Worm (Caenorhabditis elegans) whole organism, late embryonic: ENCODE measurements around the gene acs-6.

Experiments
- C08G9.2 ChIP-seq: sonication (generic microtip); optimal IDR thresholded peaks from 2 replicates; lab custom pipeline; 2016; ENCODE audit warnings: mild to moderate bottlenecking, missing genetic modification characterization, moderate library complexity, missing compliant biosample characterization
- C38D4.7 ChIP-seq: fragments of 200-800 bp; sonication (Bioruptor generic); optimal IDR thresholded peaks from 2 replicates; lab custom pipeline; 2018; ENCODE audit warnings: mild to moderate bottlenecking, missing genetic modification characterization, moderate library complexity, missing compliant biosample characterization
- K09A11.1 ChIP-seq: sonication (generic microtip); optimal IDR thresholded peaks from 2 replicates; lab custom pipeline; 2017; ENCODE audit warnings: antibody characterized with exemption, mild to moderate bottlenecking, missing genetic modification characterization, missing compliant biosample characterization; ENCODE audit not compliant: insufficient read depth
- T23F11.4 ChIP-seq: fragments of 200-800 bp; sonication (Bioruptor generic); optimal IDR thresholded peaks from 2 replicates; lab custom pipeline; 2018; ENCODE audit warnings: mild to moderate bottlenecking, missing genetic modification characterization, missing compliant biosample characterization
- ahr-1 ChIP-seq: sonication (generic microtip); optimal IDR thresholded peaks from 2 replicates; lab custom pipeline; 2016; ENCODE audit warnings: missing genetic modification characterization, missing compliant biosample characterization
- ama-1 ChIP-seq: fragments of 150-350 bp; optimal IDR thresholded peaks from 2 replicates; lab custom pipeline; 2014
- ceh-14 ChIP-seq: sonication (generic microtip); optimal IDR thresholded peaks from 2 replicates; lab custom pipeline; 2016; ENCODE audit warnings: missing genotype, missing genetic modification characterization, missing compliant biosample characterization
- ceh-2 ChIP-seq: sonication (generic microtip); optimal IDR thresholded peaks from 2 replicates; lab custom pipeline; 2016; ENCODE audit warnings: missing genotype, missing genetic modification characterization, missing compliant biosample characterization
- ceh-22 ChIP-seq: sonication (generic microtip); optimal IDR thresholded peaks from 2 replicates; lab custom pipeline; 2017; ENCODE audit warnings: missing biosample characterization, missing genetic modification characterization
- ceh-30 ChIP-seq: fragments of 150-350 bp; optimal IDR thresholded peaks from 2 replicates; lab custom pipeline; 2014; ENCODE audit warnings: missing biosample characterization, missing genetic modification characterization
- ceh-31 ChIP-seq: sonication (generic microtip); optimal IDR thresholded peaks from 2 replicates; lab custom pipeline; 2016; ENCODE audit warnings: missing genetic modification characterization, missing compliant biosample characterization
- ceh-34 ChIP-seq: sonication (generic microtip); optimal IDR thresholded peaks from 2 replicates; lab custom pipeline; 2016; ENCODE audit warnings: mild to moderate bottlenecking, missing genetic modification characterization, missing compliant biosample characterization
- ceh-45 ChIP-seq: fragments of 200-800 bp; sonication (Bioruptor generic); IDR thresholded peaks from 2 replicates; pipeline ENCODE4 v1.3.6; 2022; ENCODE audit warnings: missing genetic modification reagents, missing genetic modification characterization, missing compliant biosample characterization
- ceh-48 ChIP-seq: sonication (generic microtip); optimal IDR thresholded peaks from 2 replicates; lab custom pipeline; 2016; ENCODE audit warnings: missing genetic modification characterization, inconsistent platforms, missing compliant biosample characterization
- ceh-6 ChIP-seq: fragments of 200-800 bp; sonication (Bioruptor generic); optimal IDR thresholded peaks from 2 replicates; lab custom pipeline; 2018; ENCODE audit warnings: mild to moderate bottlenecking, missing genetic modification characterization, missing compliant biosample characterization
- ceh-9 ChIP-seq: sonication (generic microtip); optimal IDR thresholded peaks from 2 replicates; lab custom pipeline; 2016; ENCODE audit warnings: mild to moderate bottlenecking, missing genetic modification characterization, inconsistent platforms, missing compliant biosample characterization
- che-1 ChIP-seq: sonication (generic microtip); optimal IDR thresholded peaks from 2 replicates; lab custom pipeline; 2016; ENCODE audit warnings: mild to moderate bottlenecking, missing genetic modification characterization, missing compliant biosample characterization
- dmd-4 ChIP-seq: sonication (generic microtip); optimal IDR thresholded peaks from 2 replicates; lab custom pipeline; 2016; ENCODE audit warnings: borderline replicate concordance, missing genetic modification characterization, missing compliant biosample characterization
- elt-2 ChIP-seq: sonication (generic microtip); optimal IDR thresholded peaks from 2 replicates; lab custom pipeline; 2016; ENCODE audit warnings: missing genetic modification reagents, missing genetic modification characterization, missing compliant biosample characterization
- ets-4 ChIP-seq: sonication (generic microtip); optimal IDR thresholded peaks from 2 replicates; lab custom pipeline; 2016; ENCODE audit warnings: missing genetic modification characterization, missing compliant biosample characterization
- fkh-6 ChIP-seq: sonication (generic microtip); optimal IDR thresholded peaks from 2 replicates; lab custom pipeline; 2016; ENCODE audit warnings: missing genetic modification characterization, missing compliant biosample characterization
- gmeb-2 ChIP-seq: sonication (generic microtip); optimal IDR thresholded peaks from 2 replicates; lab custom pipeline; 2016; ENCODE audit warnings: missing genetic modification characterization, inconsistent platforms, missing compliant biosample characterization
- hlh-13 ChIP-seq: fragments of 200-800 bp; sonication (Bioruptor generic); optimal IDR thresholded peaks from 2 replicates; lab custom pipeline; 2018; ENCODE audit warnings: mild to moderate bottlenecking, missing genetic modification characterization, missing compliant biosample characterization
- hlh-8 ChIP-seq: sonication (generic microtip); optimal IDR thresholded peaks from 2 replicates; lab custom pipeline; 2016; ENCODE audit warnings: missing genotype, missing genetic modification characterization, missing compliant biosample characterization
- lim-6 ChIP-seq: sonication (generic microtip); optimal IDR thresholded peaks from 2 replicates; lab custom pipeline; 2016; ENCODE audit warnings: missing genetic modification characterization, missing compliant biosample characterization
- lin-11 ChIP-seq: fragments of 200-800 bp; sonication (Bioruptor generic); optimal IDR thresholded peaks from 2 replicates; lab custom pipeline; 2018; ENCODE audit warnings: mild to moderate bottlenecking, missing genetic modification characterization, missing compliant biosample characterization
- madf-2 ChIP-seq: sonication (generic microtip); optimal IDR thresholded peaks from 2 replicates; lab custom pipeline; 2017; ENCODE audit warnings: missing genetic modification characterization, missing compliant biosample characterization
- nhr-11 ChIP-seq: fragments of 150-350 bp; optimal IDR thresholded peaks from 2 replicates; lab custom pipeline; 2014; ENCODE audit warnings: missing biosample characterization, missing genetic modification characterization
- nhr-232 ChIP-seq: sonication (generic microtip); optimal IDR thresholded peaks from 2 replicates; lab custom pipeline; 2016; ENCODE audit warnings: missing genetic modification characterization, missing compliant biosample characterization
- odd-2 ChIP-seq: sonication (generic microtip); optimal IDR thresholded peaks from 2 replicates; lab custom pipeline; 2017; ENCODE audit warnings: antibody characterized with exemption, mild to moderate bottlenecking, missing genetic modification characterization, missing compliant biosample characterization
- pag-3 ChIP-seq: sonication (generic microtip); optimal IDR thresholded peaks from 2 replicates; lab custom pipeline; 2016; ENCODE audit warnings: missing compliant biosample characterization, missing genetic modification characterization, borderline replicate concordance
- pax-1 ChIP-seq: fragments of 150-350 bp; optimal IDR thresholded peaks from 2 replicates; lab custom pipeline; 2014; ENCODE audit warnings: missing biosample characterization, missing genetic modification characterization
- pqm-1 ChIP-seq: sonication (generic microtip); optimal IDR thresholded peaks from 2 replicates; lab custom pipeline; 2016; ENCODE audit warnings: missing genetic modification characterization, missing compliant biosample characterization
- pros-1 ChIP-seq: fragments of 150-350 bp; optimal IDR thresholded peaks from 2 replicates; lab custom pipeline; 2014; ENCODE audit warnings: missing biosample characterization, missing genetic modification reagents, missing genetic modification characterization
- ref-2 ChIP-seq: sonication (generic microtip); optimal IDR thresholded peaks from 2 replicates; lab custom pipeline; 2016; ENCODE audit warnings: missing genetic modification characterization, missing compliant biosample characterization
- rnt-1 ChIP-seq: sonication (generic microtip); optimal IDR thresholded peaks from 2 replicates; lab custom pipeline; 2016; ENCODE audit warnings: missing genetic modification characterization, missing compliant biosample characterization
- sdc-2 ChIP-seq: sonication (generic microtip); optimal IDR thresholded peaks from 2 replicates; lab custom pipeline; 2016; ENCODE audit warnings: missing genotype, missing genetic modification characterization, missing compliant biosample characterization
- sox-2 ChIP-seq: fragments of 200-800 bp; sonication (Bioruptor generic); IDR thresholded peaks from 2 replicates; pipeline ENCODE4 v1.3.6; 2022; ENCODE audit warnings: missing genetic modification reagents, missing genetic modification characterization, missing compliant biosample characterization
- sox-4 ChIP-seq: sonication (generic microtip); optimal IDR thresholded peaks from 2 replicates; lab custom pipeline; 2017; ENCODE audit warnings: mild to moderate bottlenecking, missing genetic modification characterization, inconsistent platforms, missing compliant biosample characterization
- tbx-2 ChIP-seq: sonication (generic microtip); optimal IDR thresholded peaks from 2 replicates; lab custom pipeline; 2016; ENCODE audit warnings: missing genetic modification characterization, missing compliant biosample characterization
- ttx-3 ChIP-seq: sonication (generic microtip); optimal IDR thresholded peaks from 2 replicates; lab custom pipeline; 2016; ENCODE audit warnings: missing genetic modification reagents, missing genetic modification characterization, missing compliant biosample characterization
- unc-3 ChIP-seq, 2 experiments: fragments of 200-800 bp in 1 of 2; sonication (Bioruptor generic) in 1 of 2; sonication (generic microtip) in 1 of 2; conservative IDR thresholded peaks in 1 of 2; optimal IDR thresholded peaks in 1 of 2; 2 replicates each; pipeline versions ENCODE4 v1.3.6 to Lab custom; 2016 to 2022; ENCODE audit warnings: missing compliant biosample characterization in 2 of 2, missing genetic modification characterization in 2 of 2, missing genetic modification reagents in 1 of 2
- unc-42 ChIP-seq: sonication (generic microtip); optimal IDR thresholded peaks from 2 replicates; lab custom pipeline; 2016; ENCODE audit warnings: missing genotype, missing genetic modification characterization, missing compliant biosample characterization
- unc-55 ChIP-seq: sonication (generic microtip); optimal IDR thresholded peaks from 2 replicates; lab custom pipeline; 2017; ENCODE audit warnings: missing biosample characterization, missing genetic modification reagents, missing genetic modification characterization
- unc-86 ChIP-seq: sonication (generic microtip); optimal IDR thresholded peaks from 2 replicates; lab custom pipeline; 2016; ENCODE audit warnings: missing genetic modification characterization, missing compliant biosample characterization
- zip-5 ChIP-seq: sonication (generic microtip); optimal IDR thresholded peaks from 2 replicates; lab custom pipeline; 2016; ENCODE audit warnings: missing genetic modification characterization, missing compliant biosample characterization
- ztf-16 ChIP-seq: sonication (generic microtip); optimal IDR thresholded peaks from 2 replicates; lab custom pipeline; 2017; ENCODE audit warnings: missing genetic modification characterization, missing compliant biosample characterization

Gene acs-6

ce11 chrII:7061730-7062129 is at the start of gene acs-6:
Gene acs-6, plus strand, starts transcription at chrII:7062030.
- TF ChIP-seq ets-4 (no peak), T23F11.4 (GFP tag; lab: Kevin White, UChicago) (no peak), unc-86 (tag; lab: Kevin White, UChicago) (no peak), ref-2 (tag; lab: Kevin White, UChicago) (no peak), K09A11.1 (tag; lab: Kevin White, UChicago) (no peak), ama-1 (lab: Kevin White, UChicago) (no peak), ztf-16 (no peak), elt-2 (tag; lab: Kevin White, UChicago) (no peak), pag-3 (no peak), ceh-2 (tag; lab: Kevin White, UChicago) (no peak), fkh-6 (tag; lab: Kevin White, UChicago) (no peak), ceh-6 (GFP tag; lab: Kevin White, UChicago) (no peak), nhr-232 (no peak), dmd-4 (tag; lab: Kevin White, UChicago) (no peak)

- TF ChIP-seq zip-5 (tag; lab: Kevin White, UChicago) (no peak), lim-6 (tag; lab: Kevin White, UChicago) (no peak), K09A11.1 (tag; lab: Kevin White, UChicago) (no peak), ahr-1 (no peak), pax-1 (tag; lab: Kevin White, UChicago) (no peak), rnt-1 (tag; lab: Kevin White, UChicago) (no peak), pqm-1 (no peak), hlh-8 (tag; lab: Kevin White, UChicago) (no peak), ceh-34 (no peak), ceh-2 (tag; lab: Kevin White, UChicago) (no peak), unc-55 (GFP tag; lab: Kevin White, UChicago) (no peak), C38D4.7 (GFP tag; lab: Kevin White, UChicago) (no peak)
These were observed 49.2 kb upstream of the acs-6 start, which contains the start of gene sqv-7 for ce11 chrII:7012592-7012991. Gene sqv-7, minus strand, starts transcription at chrII:7012692.

- TF ChIP-seq sox-2 (GFP tag; lab: Robert Waterston, UW) (no peak), lin-11 (tag; lab: Kevin White, UChicago) (no peak), ceh-22 (tag; lab: Kevin White, UChicago) (no peak), che-1 (tag; lab: Kevin White, UChicago) (no peak), ceh-30 (tag; lab: Kevin White, UChicago) (no peak), C08G9.2 (tag; lab: Kevin White, UChicago) (no peak), fkh-6 (tag; lab: Kevin White, UChicago) (no peak), ref-2 (tag; lab: Kevin White, UChicago) (no peak), tbx-2 (tag; lab: Kevin White, UChicago) (peak; percentile 58), unc-42 (peak; percentile 72), pros-1 (tag; lab: Kevin White, UChicago) (no peak), T23F11.4 (GFP tag; lab: Kevin White, UChicago) (no peak), ceh-48 (tag; lab: Kevin White, UChicago) (peak; percentile 24), hlh-13 (GFP tag; lab: Kevin White, UChicago) (no peak), ceh-9 (tag; lab: Kevin White, UChicago) (no peak), madf-2 (tag; lab: Kevin White, UChicago) (no peak), sox-4 (no peak), ceh-45 (GFP tag; lab: Robert Waterston, UW) (no peak), gmeb-2 (tag; lab: Kevin White, UChicago) (no peak), ahr-1 (no peak), nhr-11 (tag; lab: Kevin White, UChicago) (no peak), ceh-14 (tag; lab: Kevin White, UChicago) (no peak), ttx-3 (tag; lab: Kevin White, UChicago) (no peak), K09A11.1 (tag; lab: Kevin White, UChicago) (no peak), ets-4 (peak; percentile 11), nhr-232 (no peak), odd-2 (tag; lab: Kevin White, UChicago) (no peak), ceh-31 (tag; lab: Kevin White, UChicago) (no peak), unc-86 (tag; lab: Kevin White, UChicago) (no peak), sdc-2 (tag; lab: Kevin White, UChicago) (no peak), unc-3 (GFP tag; conservative IDR thresholded peaks at IDR 0.05; lab: Robert Waterston, UW) (no peak), unc-3 (tag; optimal IDR thresholded peaks at IDR 0.05; lab: Kevin White, UChicago) (no peak), ztf-16 (no peak), ceh-6 (GFP tag; lab: Kevin White, UChicago) (no peak), ama-1 (lab: Kevin White, UChicago) (no peak), hlh-8 (tag; lab: Kevin White, UChicago) (no peak)
These were observed 39.3 kb upstream of the acs-6 start, which contains the start of the genes lst-6 and lst-5 for ce11 chrII:7022370-7023001. Gene lst-6, minus strand, starts transcription at chrII:7022509. Gene lst-5, plus strand, starts transcription at chrII:7022913.
